Worm (Caenorhabditis elegans) whole organism, L4/young adult: ENCODE measurements around the gene lgc-49.

Experiments used
- W03F9.2 ChIP-seq: fragments of 150-350 bp; optimal IDR thresholded peaks from 2 replicates; lab custom pipeline; 2014; ENCODE audit warnings: missing biosample characterization, missing genetic modification characterization
- dao-5 ChIP-seq: sonication (generic microtip); optimal IDR thresholded peaks from 2 replicates; lab custom pipeline; 2016; ENCODE audit warnings: missing genotype, missing genetic modification characterization, moderate library complexity, missing compliant biosample characterization
- him-1 ChIP-seq: sonication (generic microtip); optimal IDR thresholded peaks from 2 replicates; lab custom pipeline; 2016; ENCODE audit warnings: missing genotype, missing genetic modification reagents, missing genetic modification characterization, missing compliant biosample characterization

lgc-49 gene

DNA sequence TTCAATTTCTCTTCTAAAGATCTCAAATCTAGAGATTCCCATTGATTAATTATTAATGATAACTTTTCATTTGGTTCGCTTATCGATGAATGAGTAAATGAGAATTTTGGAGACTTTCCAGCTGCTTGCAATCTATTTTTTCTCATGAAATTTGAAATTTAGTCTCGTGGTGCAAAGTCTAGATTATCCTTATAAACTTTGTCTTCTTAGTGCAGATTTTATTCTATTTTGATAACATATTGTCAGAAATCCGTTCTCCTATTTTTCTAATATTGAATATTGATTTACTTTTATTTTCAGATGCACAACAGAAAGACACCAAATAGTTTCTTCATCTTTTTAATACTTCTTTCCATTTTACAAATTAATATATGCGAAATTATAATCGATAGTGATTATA is at the start of gene lgc-49:
lgc-49 (plus strand) TSS at position 301 of the 400 bp plus-strand sequence.
- TF ChIP-seq W03F9.2 (tag; lab: Kevin White, UChicago): no peak
- TF ChIP-seq dao-5 (tag; lab: Kevin White, UChicago): no peak
- no peak for TF ChIP-seq him-1 (tag; lab: Kevin White, UChicago)

DNA sequence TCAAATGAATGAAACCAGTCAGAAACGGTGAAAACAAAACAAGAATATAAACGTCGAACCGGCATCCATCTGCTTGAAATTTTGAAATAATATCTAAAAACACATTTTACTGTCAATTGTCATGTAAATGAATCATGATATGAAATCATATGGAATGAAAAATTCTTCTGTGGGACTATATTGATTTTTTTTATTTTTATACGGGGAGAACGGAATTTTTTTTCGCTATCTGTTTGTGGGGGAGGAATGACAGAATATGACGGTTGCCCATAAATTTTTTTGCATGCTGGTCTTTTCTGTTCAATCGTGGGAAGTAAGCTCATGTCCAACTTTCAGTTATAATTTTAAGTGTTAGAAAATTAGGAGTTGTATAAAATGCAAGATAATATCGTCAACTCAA is 46.4 kb upstream of the lgc-49 start, which contains the start of gene C06H2.7:
C06H2.7 (minus strand) TSS at position 101 of the 400 bp plus-strand sequence.
- TF ChIP-seq him-1 (tag; lab: Kevin White, UChicago) (no peak), W03F9.2 (tag; lab: Kevin White, UChicago) (no peak), dao-5 (tag; lab: Kevin White, UChicago) (no peak)

DNA sequence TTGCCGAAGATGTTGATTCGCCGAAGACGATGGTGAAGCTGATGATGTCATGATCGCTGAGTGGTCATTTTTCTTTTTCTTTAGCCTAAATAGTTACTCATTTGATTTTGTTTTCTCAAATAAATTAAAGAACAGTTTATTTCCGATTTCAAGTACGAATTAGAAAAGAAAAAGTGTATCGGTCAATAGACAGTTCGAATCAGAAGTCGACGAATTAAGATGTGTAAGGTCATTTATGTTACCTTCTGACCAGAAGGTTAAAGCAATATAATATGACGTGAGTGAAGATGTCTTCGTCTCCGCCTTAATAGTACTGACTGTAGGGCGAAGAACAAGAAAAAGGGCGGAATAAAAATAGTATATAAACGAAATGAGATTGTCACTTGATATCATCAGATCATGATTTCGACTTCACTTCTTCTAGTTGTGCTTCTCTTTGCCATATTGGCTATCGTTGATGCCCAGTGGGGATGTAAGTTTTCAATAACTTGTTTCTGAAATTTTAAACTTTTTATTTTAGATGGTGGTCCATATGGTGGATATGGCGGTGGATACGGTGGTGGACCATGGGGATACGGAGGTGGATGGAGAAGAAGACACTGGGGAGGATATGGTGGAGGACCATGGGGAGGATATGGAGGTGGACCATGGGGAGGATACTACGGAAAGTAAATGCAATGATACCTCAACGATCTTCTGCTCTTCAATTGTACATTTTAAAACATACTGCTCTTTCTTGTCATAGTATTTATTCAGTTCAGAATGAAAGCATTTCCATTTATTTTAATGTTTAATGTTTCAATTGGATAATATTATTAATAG is 43.9 kb upstream of the lgc-49 start, which contains the start of the genes T19C4.24 and nlp-33:
T19C4.24 (minus strand) TSS at position 51 of the 822 bp plus-strand sequence.
nlp-33 (plus strand) TSS at position 389 of the 822 bp plus-strand sequence.
- TF ChIP-seq him-1 (tag; lab: Kevin White, UChicago): no peak
- TF ChIP-seq dao-5 (tag; lab: Kevin White, UChicago): no peak
- no peak for TF ChIP-seq W03F9.2 (tag; lab: Kevin White, UChicago)

DNA sequence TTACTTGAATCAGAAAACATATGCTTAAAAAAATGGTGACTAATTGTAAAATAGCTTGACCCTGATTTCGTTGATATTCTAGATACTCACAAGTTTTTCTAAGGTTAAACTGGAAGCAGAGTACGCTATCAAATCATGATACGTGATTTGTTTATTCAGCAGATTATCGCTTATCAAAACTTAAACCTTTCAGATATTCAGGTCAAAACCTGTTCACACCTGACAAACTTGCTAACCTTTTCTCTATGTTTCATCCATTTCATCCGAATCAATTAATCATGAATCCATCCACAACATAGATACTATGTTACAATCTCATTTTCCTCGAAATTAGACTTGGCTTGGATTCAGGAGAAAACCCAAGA is 43.3 kb upstream of the lgc-49 start:
- TF ChIP-seq W03F9.2 (tag; lab: Kevin White, UChicago): no peak
- TF ChIP-seq him-1 (tag; lab: Kevin White, UChicago): no peak
- TF ChIP-seq dao-5 (tag; lab: Kevin White, UChicago): no peak

DNA sequence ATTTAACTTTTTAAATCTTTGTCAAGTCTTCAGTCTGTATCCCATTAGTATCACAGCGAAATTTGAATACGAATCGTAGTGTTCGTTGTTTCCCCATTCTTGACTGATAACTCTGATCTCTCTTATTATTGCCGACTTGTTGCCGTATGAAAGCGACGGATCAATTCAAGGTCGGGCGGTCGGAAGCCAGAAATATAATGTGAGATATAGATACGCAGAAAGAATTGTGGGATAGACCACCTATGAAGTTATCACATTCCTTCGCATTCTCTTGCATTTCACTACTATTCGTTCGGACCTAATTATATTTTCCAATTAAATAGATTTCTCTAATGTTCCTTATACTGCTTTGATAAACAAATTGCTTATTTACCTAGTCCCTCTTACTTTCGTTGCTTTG is 42.1 kb upstream of the lgc-49 start:
- no peak for TF ChIP-seq W03F9.2 (tag; lab: Kevin White, UChicago)
- TF ChIP-seq dao-5 (tag; lab: Kevin White, UChicago): no peak

DNA sequence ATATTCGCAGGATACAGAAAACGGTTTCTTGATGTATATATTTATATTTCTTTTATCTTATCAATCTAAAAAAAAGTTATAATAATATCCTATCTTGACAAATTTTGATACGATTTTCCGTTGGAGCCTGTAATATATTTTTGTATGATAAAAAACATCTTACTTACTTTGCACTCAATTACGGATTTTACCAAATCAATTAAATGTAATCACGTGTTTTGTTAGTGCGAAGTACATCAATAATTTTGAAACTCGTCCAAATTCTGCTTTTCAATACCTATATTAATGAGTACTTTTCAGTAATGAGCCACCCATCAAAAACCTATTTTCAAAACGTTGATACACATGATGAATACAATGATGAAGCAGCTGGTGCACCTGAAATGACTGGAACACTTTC is 41.7 kb upstream of the lgc-49 start, which contains the start of gene T19C4.1:
T19C4.1 (plus strand) TSS at position 301 of the 400 bp plus-strand sequence.
- TF ChIP-seq him-1 (tag; lab: Kevin White, UChicago) (no peak), dao-5 (tag; lab: Kevin White, UChicago) (no peak), W03F9.2 (tag; lab: Kevin White, UChicago) (no peak)

DNA sequence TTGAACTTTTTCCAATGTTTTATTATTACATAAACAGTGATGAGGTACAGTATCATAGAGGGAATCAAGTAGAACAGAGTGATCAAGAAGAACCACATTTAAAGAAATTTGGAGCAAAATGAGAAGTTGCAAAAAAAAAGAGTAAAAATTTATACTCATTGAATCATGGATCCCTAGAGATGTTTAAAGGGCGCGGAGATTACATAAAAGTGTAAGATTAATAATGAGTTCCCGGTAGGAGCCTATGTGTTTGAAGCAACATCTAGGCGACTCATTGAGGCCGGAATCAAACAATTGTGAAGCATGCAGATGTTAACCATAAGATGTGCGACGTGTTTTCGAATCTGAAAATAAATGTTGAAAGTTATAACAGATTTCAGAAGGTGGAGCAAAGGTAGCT is 38.8 kb upstream of the lgc-49 start, which contains the start of gene srg-39:
srg-39 (minus strand) TSS at position 101 of the 400 bp plus-strand sequence.
- no peak for TF ChIP-seq W03F9.2 (tag; lab: Kevin White, UChicago)
- no peak for TF ChIP-seq him-1 (tag; lab: Kevin White, UChicago)

DNA sequence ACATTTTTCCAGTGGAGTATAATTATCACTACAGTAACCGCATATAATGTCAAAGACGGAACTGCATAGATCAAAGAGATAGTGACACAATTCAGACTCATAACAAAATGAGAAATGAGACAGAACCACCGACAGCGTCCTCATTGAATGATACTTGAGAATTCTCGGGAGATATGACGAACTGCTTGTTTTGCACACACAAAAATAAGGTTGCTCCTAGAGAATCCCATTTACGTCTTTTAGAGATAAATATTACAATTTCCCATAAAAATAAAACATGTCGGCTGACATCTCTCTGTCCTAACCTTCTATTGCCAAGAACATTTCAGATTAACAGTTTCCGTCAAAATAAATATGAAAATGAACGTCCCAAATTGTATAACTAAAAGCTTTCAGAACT is 35.5 kb upstream of the lgc-49 start, which contains the start of gene srg-38:
srg-38 (minus strand) TSS at position 101 of the 400 bp plus-strand sequence.
- TF ChIP-seq dao-5 (tag; lab: Kevin White, UChicago) (no peak), W03F9.2 (tag; lab: Kevin White, UChicago) (no peak), him-1 (tag; lab: Kevin White, UChicago) (no peak)

DNA sequence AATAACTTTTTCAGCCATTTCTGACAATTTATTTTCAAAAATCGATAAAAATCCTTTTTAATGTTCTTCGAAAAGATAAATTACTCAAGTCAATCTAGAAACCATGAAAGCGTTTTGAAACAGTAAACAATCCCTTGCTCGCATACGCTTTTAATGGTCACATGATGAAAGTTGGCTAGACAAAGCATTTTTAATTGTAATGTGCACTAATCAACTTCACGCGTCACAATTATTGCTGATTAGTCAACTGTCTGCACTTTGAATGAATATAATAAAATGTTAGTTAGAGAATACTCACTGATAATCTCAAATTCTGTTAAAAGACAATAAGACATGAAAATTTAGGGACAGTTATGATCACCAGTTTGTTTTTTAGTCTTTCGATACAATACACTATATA is 34.5 kb upstream of the lgc-49 start:
- TF ChIP-seq W03F9.2 (tag; lab: Kevin White, UChicago) (no peak), him-1 (tag; lab: Kevin White, UChicago) (no peak), dao-5 (tag; lab: Kevin White, UChicago) (no peak)

DNA sequence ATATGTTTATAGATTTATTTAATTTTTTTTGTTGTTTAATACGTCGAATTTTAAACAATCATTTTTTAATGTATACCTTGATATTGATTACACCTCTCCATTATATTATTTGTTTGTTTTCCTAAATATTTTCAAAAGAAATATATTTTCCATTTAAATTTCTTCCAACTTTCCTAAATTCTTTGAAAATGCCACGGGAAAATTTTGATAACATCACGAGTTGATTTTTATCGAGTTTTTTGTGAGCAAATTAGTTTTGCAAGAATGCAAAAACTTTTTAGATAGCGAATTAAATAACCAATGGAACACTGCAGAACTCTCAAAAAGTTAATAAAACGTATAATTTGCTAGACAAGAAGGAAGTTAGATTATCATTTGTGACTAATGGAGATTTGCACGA is 33.1 kb upstream of the lgc-49 start, which contains the start of gene srg-42:
srg-42 (minus strand) TSS at position 101 of the 400 bp plus-strand sequence.
- TF ChIP-seq him-1 (tag; lab: Kevin White, UChicago) (no peak), W03F9.2 (tag; lab: Kevin White, UChicago) (no peak), dao-5 (tag; lab: Kevin White, UChicago) (no peak)

DNA sequence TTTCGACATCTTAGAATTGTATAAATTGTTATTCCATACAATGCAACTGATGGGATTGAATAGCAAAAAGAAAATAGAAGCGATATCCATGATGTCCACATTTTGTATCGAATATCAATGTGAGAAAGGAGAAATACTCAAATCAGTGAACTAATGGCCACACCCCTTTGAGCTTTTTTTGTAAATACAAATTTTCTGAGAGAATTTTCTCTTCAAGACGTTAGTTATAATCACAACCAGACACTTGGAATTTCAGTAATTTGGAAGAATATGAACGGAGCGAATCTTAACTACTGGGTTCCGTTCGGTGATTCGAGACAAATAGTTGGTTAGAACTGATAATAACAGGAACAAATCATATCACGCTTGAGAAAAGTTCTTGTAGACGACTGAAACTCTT is 29.3 kb upstream of the lgc-49 start, which contains the start of gene srg-41:
srg-41 (minus strand) TSS at position 101 of the 400 bp plus-strand sequence.
- TF ChIP-seq dao-5 (tag; lab: Kevin White, UChicago): no peak
- no peak for TF ChIP-seq him-1 (tag; lab: Kevin White, UChicago)
- no peak for TF ChIP-seq W03F9.2 (tag; lab: Kevin White, UChicago)

DNA sequence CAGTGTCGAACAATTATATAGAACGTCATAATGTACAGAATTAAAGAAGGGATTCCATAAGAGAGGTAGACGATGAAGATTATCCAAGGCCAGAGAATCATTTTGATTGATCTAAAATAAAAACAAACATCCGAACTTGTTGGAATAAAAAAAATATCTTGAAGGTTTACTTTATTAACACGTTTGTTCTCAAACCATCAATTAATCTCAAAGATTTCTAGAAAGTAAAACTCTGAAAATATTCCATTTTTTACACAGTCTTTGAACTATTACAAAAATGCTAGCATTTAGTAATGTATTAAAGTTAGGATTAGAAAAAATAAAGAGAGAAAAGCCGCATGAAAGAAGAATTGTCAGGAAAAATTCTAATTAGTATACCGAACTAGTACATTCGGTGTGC is 26.6 kb upstream of the lgc-49 start, which contains the start of gene srg-40:
srg-40 (minus strand) TSS at position 101 of the 400 bp plus-strand sequence.
- TF ChIP-seq him-1 (tag; lab: Kevin White, UChicago) (no peak), dao-5 (tag; lab: Kevin White, UChicago) (no peak), W03F9.2 (tag; lab: Kevin White, UChicago) (no peak)

DNA sequence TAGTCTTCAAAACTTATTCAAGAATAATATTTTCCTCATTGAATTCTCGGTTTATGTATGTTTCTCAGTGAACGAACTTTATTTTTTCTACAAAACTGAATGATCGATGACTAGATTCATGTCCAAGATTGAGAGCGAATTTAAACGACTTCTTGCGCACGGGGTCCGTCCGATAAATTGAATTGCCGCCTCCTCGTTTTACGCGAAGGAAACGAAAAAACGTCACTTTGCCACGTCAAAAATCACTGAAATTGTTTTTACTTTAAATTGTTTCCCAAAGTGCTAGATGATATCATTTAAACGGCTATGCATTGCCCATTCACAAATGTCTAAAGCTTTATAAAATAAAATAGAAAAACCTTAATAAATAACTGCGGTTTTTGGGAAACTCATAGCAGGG is 23.3 kb upstream of the lgc-49 start:
- TF ChIP-seq dao-5 (tag; lab: Kevin White, UChicago) (no peak), him-1 (tag; lab: Kevin White, UChicago) (no peak), W03F9.2 (tag; lab: Kevin White, UChicago) (no peak)
